Worm (Caenorhabditis elegans) whole organism, L2 larva: ENCODE measurements around the gene Y39F10A.6.

Experiments used
- C34F6.9 ChIP-seq: fragments of 150-350 bp; optimal IDR thresholded peaks from 2 replicates; lab custom pipeline; 2014; ENCODE audit warnings: missing biosample characterization, missing genetic modification characterization
- F13H6.1 ChIP-seq: sonication (generic microtip); optimal IDR thresholded peaks from 2 replicates; lab custom pipeline; 2016; ENCODE audit warnings: missing genetic modification characterization, missing compliant biosample characterization
- R02D3.7 ChIP-seq: fragments of 150-350 bp; optimal IDR thresholded peaks from 2 replicates; lab custom pipeline; 2014; ENCODE audit warnings: missing biosample characterization, missing genetic modification characterization
- Y55F3AM.14 ChIP-seq: fragments of 200-800 bp; sonication (Bioruptor generic); optimal IDR thresholded peaks from 2 replicates; lab custom pipeline; 2018; ENCODE audit warnings: mild to moderate bottlenecking, missing genetic modification characterization, missing compliant biosample characterization
- ZK546.5 ChIP-seq: sonication (generic microtip); optimal IDR thresholded peaks from 2 replicates; lab custom pipeline; 2017; ENCODE audit warnings: missing biosample characterization, missing genetic modification characterization
- alr-1 ChIP-seq: fragments of 150-350 bp; optimal IDR thresholded peaks from 2 replicates; lab custom pipeline; 2014; ENCODE audit warnings: missing biosample characterization, missing genetic modification characterization
- aly-2 ChIP-seq: fragments of 150-350 bp; optimal IDR thresholded peaks from 2 replicates; lab custom pipeline; 2014; ENCODE audit warnings: missing biosample characterization, missing genetic modification characterization
- blmp-1 ChIP-seq: sonication (generic microtip); optimal IDR thresholded peaks from 2 replicates; lab custom pipeline; 2017; ENCODE audit warnings: missing genetic modification characterization, mild to moderate bottlenecking, missing compliant biosample characterization, antibody characterized with exemption, moderate library complexity; ENCODE audit not compliant: insufficient read depth
- ceh-16 ChIP-seq: fragments of 150-350 bp; optimal IDR thresholded peaks from 2 replicates; lab custom pipeline; 2014; ENCODE audit warnings: missing biosample characterization, missing genetic modification characterization
- ceh-82 ChIP-seq: fragments of 150-350 bp; optimal IDR thresholded peaks from 2 replicates; lab custom pipeline; 2014; ENCODE audit warnings: missing biosample characterization, missing genetic modification characterization
- crh-2 ChIP-seq: sonication (generic microtip); optimal IDR thresholded peaks from 2 replicates; lab custom pipeline; 2017; ENCODE audit warnings: missing biosample characterization, missing genetic modification characterization
- elt-1 ChIP-seq: fragments of 150-350 bp; optimal IDR thresholded peaks from 2 replicates; lab custom pipeline; 2014; ENCODE audit warnings: missing biosample characterization, missing genetic modification characterization
- elt-3 ChIP-seq: sonication (generic microtip); optimal IDR thresholded peaks from 2 replicates; lab custom pipeline; 2017; ENCODE audit warnings: missing biosample characterization, missing genetic modification characterization
- gmeb-1 ChIP-seq: fragments of 150-350 bp; optimal IDR thresholded peaks from 2 replicates; lab custom pipeline; 2014; ENCODE audit warnings: missing biosample characterization, missing genetic modification characterization
- lin-11 ChIP-seq: fragments of 150-350 bp; sonication (generic microtip); optimal IDR thresholded peaks from 2 replicates; lab custom pipeline; 2014; ENCODE audit warnings: missing biosample characterization, missing genetic modification characterization, inconsistent platforms, mixed read lengths
- lin-13 ChIP-seq: fragments of 150-350 bp; optimal IDR thresholded peaks from 2 replicates; lab custom pipeline; 2014; ENCODE audit warnings: missing biosample characterization, missing genetic modification reagents, missing genetic modification characterization
- lin-39 ChIP-seq: fragments of 150-350 bp; optimal IDR thresholded peaks from 2 replicates; lab custom pipeline; 2014; ENCODE audit warnings: missing biosample characterization, missing genetic modification reagents, missing genetic modification characterization
- lsy-2 ChIP-seq, 2 experiments: fragments of 150-350 bp in 1 of 2; sonication (generic microtip) in 1 of 2; optimal IDR thresholded peaks; 2 replicates each; lab custom pipeline; 2014 to 2017; ENCODE audit warnings: missing biosample characterization in 2 of 2, missing genetic modification characterization in 2 of 2
- mab-5 ChIP-seq: fragments of 150-350 bp; optimal IDR thresholded peaks from 2 replicates; lab custom pipeline; 2014; ENCODE audit warnings: missing biosample characterization, missing genetic modification characterization
- mbf-1 ChIP-seq: sonication (generic microtip); optimal IDR thresholded peaks from 2 replicates; lab custom pipeline; 2017; ENCODE audit warnings: missing biosample characterization, missing genetic modification characterization
- mdl-1 ChIP-seq, 2 experiments: fragments of 150-350 bp in 1 of 2; sonication (generic microtip) in 1 of 2; optimal IDR thresholded peaks; 2 replicates each; lab custom pipeline; 2017; ENCODE audit warnings: missing biosample characterization in 2 of 2, missing genetic modification characterization in 2 of 2
- nhr-11 ChIP-seq: fragments of 150-350 bp; optimal IDR thresholded peaks from 2 replicates; lab custom pipeline; 2014; ENCODE audit warnings: missing biosample characterization, missing genetic modification characterization
- nhr-12 ChIP-seq: fragments of 150-350 bp; optimal IDR thresholded peaks from 2 replicates; lab custom pipeline; 2014; ENCODE audit warnings: missing biosample characterization, missing genetic modification characterization
- nhr-129 ChIP-seq: fragments of 150-350 bp; optimal IDR thresholded peaks from 2 replicates; lab custom pipeline; 2014; ENCODE audit warnings: missing biosample characterization, missing genetic modification characterization
- nhr-21 ChIP-seq: fragments of 150-350 bp; optimal IDR thresholded peaks from 2 replicates; lab custom pipeline; 2014; ENCODE audit warnings: missing biosample characterization, missing genetic modification characterization
- nhr-23 ChIP-seq: fragments of 150-350 bp; optimal IDR thresholded peaks from 2 replicates; lab custom pipeline; 2014; ENCODE audit warnings: missing biosample characterization, missing genetic modification reagents, missing genetic modification characterization
- nhr-25 ChIP-seq: fragments of 150-350 bp; sonication (generic microtip); optimal IDR thresholded peaks from 3 replicates; lab custom pipeline; 2014; ENCODE audit warnings: missing biosample characterization, missing genetic modification characterization
- nhr-6 ChIP-seq: fragments of 150-350 bp; optimal IDR thresholded peaks from 2 replicates; lab custom pipeline; 2014; ENCODE audit warnings: missing biosample characterization, missing genetic modification characterization
- nhr-77 ChIP-seq: fragments of 150-350 bp; optimal IDR thresholded peaks from 2 replicates; lab custom pipeline; 2014; ENCODE audit warnings: missing biosample characterization, missing genetic modification characterization
- sem-4 ChIP-seq: fragments of 150-350 bp; optimal IDR thresholded peaks from 2 replicates; lab custom pipeline; 2014; ENCODE audit warnings: missing biosample characterization, missing genetic modification reagents, missing genetic modification characterization
- skn-1 ChIP-seq: sonication (generic microtip); optimal IDR thresholded peaks from 2 replicates; lab custom pipeline; 2017; ENCODE audit warnings: missing biosample characterization, missing genetic modification characterization
- sma-9 ChIP-seq, 2 experiments: fragments of 150-350 bp in 1 of 2; sonication (generic microtip) in 1 of 2; optimal IDR thresholded peaks; 2 replicates each; lab custom pipeline; 2014 to 2016; ENCODE audit warnings: missing genetic modification characterization in 2 of 2, mild to moderate bottlenecking in 1 of 2, missing biosample characterization in 1 of 2, missing compliant biosample characterization in 1 of 2, missing genetic modification reagents in 1 of 2, moderate library complexity in 1 of 2
- unc-39 ChIP-seq: fragments of 150-350 bp; optimal IDR thresholded peaks from 2 replicates; lab custom pipeline; 2014; ENCODE audit warnings: missing biosample characterization, missing genetic modification characterization
- unc-55 ChIP-seq: fragments of 150-350 bp; sonication (generic microtip); optimal IDR thresholded peaks from 3 replicates; lab custom pipeline; 2014; ENCODE audit warnings: missing biosample characterization, missing genetic modification reagents, missing genetic modification characterization
- zag-1 ChIP-seq: fragments of 150-350 bp; optimal IDR thresholded peaks from 2 replicates; lab custom pipeline; 2014; ENCODE audit warnings: missing biosample characterization, missing genetic modification characterization
- ztf-1 ChIP-seq: fragments of 200-800 bp; sonication (Bioruptor generic); conservative IDR thresholded peaks from 2 replicates; pipeline ENCODE4 v1.3.6; 2022; ENCODE audit warnings: missing genetic modification characterization, missing compliant biosample characterization

The Y39F10A.6 gene

ce11 chrII:775033-775432 lies 8.4 kb downstream of the Y39F10A.6 start, which contains the start of gene Y39F10A.1:
Gene Y39F10A.1, plus strand, starts transcription at chrII:775333.
- no peak for TF ChIP-seq nhr-23 (tag; lab: Kevin White, UChicago)
- TF ChIP-seq Y55F3AM.14: no peak
- TF ChIP-seq aly-2 (tag; lab: Kevin White, UChicago): no peak
- TF ChIP-seq unc-39: no peak
- no peak for TF ChIP-seq lin-13 (GFP tag; lab: Kevin White, UChicago)
- TF ChIP-seq elt-3 (tag; lab: Kevin White, UChicago): no peak
- no peak for TF ChIP-seq skn-1 (tag; lab: Kevin White, UChicago)

- TF ChIP-seq ceh-16 (tag; lab: Kevin White, UChicago): no peak
- no peak for TF ChIP-seq R02D3.7 (tag; lab: Kevin White, UChicago)
- no peak for TF ChIP-seq nhr-23 (tag; lab: Kevin White, UChicago)
- TF ChIP-seq alr-1 (tag; lab: Kevin White, UChicago): no peak
- no peak for TF ChIP-seq elt-1 (tag; lab: Kevin White, UChicago)
- no peak for TF ChIP-seq nhr-77
- TF ChIP-seq mdl-1 (tag; optimal IDR thresholded peaks at IDR 0.05; lab: Kevin White, UChicago): no peak
- TF ChIP-seq zag-1 (tag; lab: Kevin White, UChicago): no peak
- TF ChIP-seq sma-9 (GFP tag; optimal IDR thresholded peaks at IDR 0.05; lab: Kevin White, UChicago): no peak
- no peak for TF ChIP-seq sma-9 (tag; optimal IDR thresholded peaks at IDR 0.05; lab: Kevin White, UChicago)
- TF ChIP-seq nhr-21: no peak
- no peak for TF ChIP-seq lsy-2 (tag; optimal IDR thresholded peaks at IDR 0.05; lab: Kevin White, UChicago)
- TF ChIP-seq unc-55 (GFP tag; lab: Kevin White, UChicago): no peak
- no peak for TF ChIP-seq nhr-12 (tag; lab: Kevin White, UChicago)
- TF ChIP-seq skn-1 (tag; lab: Kevin White, UChicago): no peak
- TF ChIP-seq nhr-11 (tag; lab: Kevin White, UChicago): no peak
- TF ChIP-seq C34F6.9 (tag; lab: Kevin White, UChicago): no peak
Observed at ce11 chrII:773830-774229, 9.6 kb downstream of the Y39F10A.6 start.

- TF ChIP-seq lin-11 (tag; lab: Kevin White, UChicago): no peak
- TF ChIP-seq gmeb-1: no peak
- TF ChIP-seq ceh-82 (tag; lab: Kevin White, UChicago): no peak
- no peak for TF ChIP-seq mab-5 (tag; lab: Kevin White, UChicago)
- TF ChIP-seq sma-9 (GFP tag; optimal IDR thresholded peaks at IDR 0.05; lab: Kevin White, UChicago): no peak
- no peak for TF ChIP-seq sma-9 (tag; optimal IDR thresholded peaks at IDR 0.05; lab: Kevin White, UChicago)
- no peak for TF ChIP-seq ZK546.5 (tag; lab: Kevin White, UChicago)
- TF ChIP-seq ztf-1 (GFP tag; lab: Robert Waterston, UW): no peak
- no peak for TF ChIP-seq nhr-129 (tag; lab: Kevin White, UChicago)
- no peak for TF ChIP-seq sem-4
- no peak for TF ChIP-seq ceh-16 (tag; lab: Kevin White, UChicago)
- TF ChIP-seq lin-39 (tag; lab: Kevin White, UChicago): no peak
- no peak for TF ChIP-seq unc-55 (GFP tag; lab: Kevin White, UChicago)
- TF ChIP-seq, all 48 proteins: peak for 0
Observed at ce11 chrII:770253-770652, 13.2 kb downstream of the Y39F10A.6 start, which contains the start of gene C08G5.6. Gene C08G5.6, plus strand, starts transcription at chrII:770553.

DNA sequence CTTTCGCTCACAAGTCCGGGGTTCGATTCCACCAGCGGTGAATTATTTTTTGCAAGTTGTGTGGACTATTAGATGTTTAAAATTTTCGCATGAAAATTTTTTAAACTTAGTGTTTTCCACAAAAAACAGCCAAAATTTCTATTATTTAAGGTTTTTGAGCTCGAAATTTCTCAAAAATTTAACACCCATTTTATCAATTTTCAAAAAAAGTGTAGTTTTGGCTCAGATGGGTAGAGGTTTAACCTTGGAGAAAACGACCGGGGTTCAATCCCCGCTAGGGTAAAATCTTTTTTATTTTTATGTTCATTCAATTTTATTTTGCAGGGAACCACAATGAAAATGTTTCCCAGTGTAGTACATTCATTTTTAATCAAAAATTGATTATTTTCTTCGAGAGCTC lies 14.2 kb downstream of the Y39F10A.6 start:
- no peak for TF ChIP-seq blmp-1 (tag; lab: Kevin White, UChicago)
- TF ChIP-seq nhr-6 (tag; lab: Kevin White, UChicago): no peak
- no peak for TF ChIP-seq unc-39
- TF ChIP-seq crh-2: no peak
- no peak for TF ChIP-seq unc-55 (GFP tag; lab: Kevin White, UChicago)
- no peak for TF ChIP-seq ceh-82 (tag; lab: Kevin White, UChicago)
- TF ChIP-seq mbf-1 (tag; lab: Kevin White, UChicago): no peak
- no peak for TF ChIP-seq mab-5 (tag; lab: Kevin White, UChicago)
- TF ChIP-seq F13H6.1: no peak
- no peak for TF ChIP-seq nhr-25 (tag; lab: Kevin White, UChicago)
- TF ChIP-seq gmeb-1: no peak
- TF ChIP-seq nhr-12 (tag; lab: Kevin White, UChicago): no peak
